Fruit fly (Drosophila melanogaster) whole organism, embryonic: Measurements from ENCODE around the gene VhaM9.7-c.

Experiments
- Atf6 ChIP-seq: fragments of 200-800 bp; sonication (Bioruptor generic); IDR thresholded peaks from 2 replicates; pipeline ENCODE4 v1.3.6; 2022; ENCODE audit warnings: missing biosample characterization, missing genetic modification characterization
- Bteb2 ChIP-seq: fragments of 200-800 bp; sonication (Bioruptor generic); optimal IDR thresholded peaks from 2 replicates; lab custom pipeline; 2016; ENCODE audit warnings: missing biosample characterization, missing genetic modification characterization
- CG12104 ChIP-seq: fragments of 200-800 bp; sonication (Bioruptor generic); optimal IDR thresholded peaks from 3 replicates; lab custom pipeline; 2016; ENCODE audit warnings: missing biosample characterization, missing genetic modification characterization
- CG12744 ChIP-seq: fragments of 200-800 bp; sonication (Bioruptor generic); optimal IDR thresholded peaks from 2 replicates; lab custom pipeline; 2016; ENCODE audit warnings: missing biosample characterization, missing genetic modification characterization
- CG12769 ChIP-seq: fragments of 200-800 bp; sonication (Bioruptor generic); optimal IDR thresholded peaks from 2 replicates; lab custom pipeline; 2019; ENCODE audit warnings: missing biosample characterization, mild to moderate bottlenecking, missing genetic modification characterization, moderate library complexity
- CG14441 ChIP-seq: fragments of 200-800 bp; sonication (Bioruptor generic); IDR thresholded peaks from 2 replicates; pipeline ENCODE4 v1.3.6; 2022; ENCODE audit warnings: missing biosample characterization, missing genetic modification characterization
- CG14710 ChIP-seq: fragments of 200-800 bp; sonication (Bioruptor generic); optimal IDR thresholded peaks from 3 replicates; lab custom pipeline; 2019; ENCODE audit warnings: missing biosample characterization, mild to moderate bottlenecking, missing genetic modification characterization, moderate library complexity
- CG1647 ChIP-seq: fragments of 200-800 bp; sonication (Bioruptor generic); optimal IDR thresholded peaks from 3 replicates; lab custom pipeline; 2016; ENCODE audit warnings: missing biosample characterization, missing genetic modification characterization
- CG17359 ChIP-seq: fragments of 200-800 bp; sonication (Bioruptor generic); optimal IDR thresholded peaks from 3 replicates; lab custom pipeline; 2018; ENCODE audit warnings: missing biosample characterization, mild to moderate bottlenecking, missing genetic modification characterization, moderate library complexity
- CG18599 ChIP-seq: fragments of 200-800 bp; sonication (Bioruptor generic); optimal IDR thresholded peaks from 3 replicates; lab custom pipeline; 2017; ENCODE audit warnings: missing biosample characterization, missing genetic modification characterization, mild to moderate bottlenecking, moderate library complexity, missing genetic modification reagents
- CG18619 ChIP-seq: fragments of 200-800 bp; sonication (Bioruptor generic); optimal IDR thresholded peaks from 3 replicates; lab custom pipeline; 2017; ENCODE audit warnings: missing biosample characterization, mild to moderate bottlenecking, missing genetic modification characterization
- CG2199 ChIP-seq: fragments of 200-800 bp; sonication (Bioruptor generic); IDR thresholded peaks from 3 replicates; pipeline ENCODE4 v1.3.6; 2022; ENCODE audit warnings: missing biosample characterization, missing genetic modification characterization
- CG2202 ChIP-seq: fragments of 200-800 bp; sonication (Bioruptor generic); optimal IDR thresholded peaks from 2 replicates; lab custom pipeline; 2018; ENCODE audit warnings: missing biosample characterization, mild to moderate bottlenecking, missing genetic modification characterization
- CG34422 ChIP-seq: fragments of 200-800 bp; sonication (Bioruptor generic); IDR thresholded peaks from 3 replicates; pipeline ENCODE4 v1.3.6; 2022; ENCODE audit warnings: missing biosample characterization, missing genetic modification characterization
- CG3838 ChIP-seq: fragments of 200-800 bp; sonication (Bioruptor generic); optimal IDR thresholded peaks from 3 replicates; lab custom pipeline; 2016; ENCODE audit warnings: missing biosample characterization, missing genetic modification characterization
- CG42726 ChIP-seq: fragments of 200-800 bp; sonication (Bioruptor generic); IDR thresholded peaks from 2 replicates; pipeline ENCODE4 v1.3.6; 2022; ENCODE audit warnings: missing biosample characterization, missing genetic modification characterization; ENCODE audit not compliant: partially characterized antibody
- CG4820 ChIP-seq: fragments of 200-800 bp; sonication (Bioruptor generic); optimal IDR thresholded peaks from 3 replicates; lab custom pipeline; 2016; ENCODE audit warnings: missing biosample characterization, missing genetic modification characterization
- CG6654 ChIP-seq: fragments of 200-800 bp; sonication (Bioruptor generic); optimal IDR thresholded peaks from 2 replicates; lab custom pipeline; 2017; ENCODE audit warnings: missing biosample characterization, mild to moderate bottlenecking, missing genetic modification characterization
- CG8359 ChIP-seq: fragments of 200-800 bp; sonication (Bioruptor generic); optimal IDR thresholded peaks from 2 replicates; lab custom pipeline; 2017; ENCODE audit warnings: missing biosample characterization, mild to moderate bottlenecking, missing genetic modification characterization, borderline replicate concordance
- CG9215 ChIP-seq: fragments of 200-800 bp; sonication (Bioruptor generic); IDR thresholded peaks from 2 replicates; pipeline ENCODE4 v1.3.6; 2022; ENCODE audit warnings: missing biosample characterization, missing genetic modification characterization
- CTCF ChIP-seq: fragments of 200-800 bp; sonication (Bioruptor generic); optimal IDR thresholded peaks from 2 replicates; lab custom pipeline; 2017; ENCODE audit warnings: missing biosample characterization, mild to moderate bottlenecking, missing genetic modification characterization, moderate library complexity
- Camta ChIP-seq: fragments of 200-800 bp; sonication (Bioruptor generic); optimal IDR thresholded peaks from 2 replicates; lab custom pipeline; 2016; ENCODE audit warnings: missing biosample characterization, missing genetic modification characterization
- CrebB ChIP-seq: fragments of 200-800 bp; sonication (Bioruptor generic); optimal IDR thresholded peaks from 3 replicates; lab custom pipeline; 2018; ENCODE audit warnings: missing biosample characterization, mild to moderate bottlenecking, missing genetic modification characterization
- D19A ChIP-seq: fragments of 200-800 bp; optimal IDR thresholded peaks from 3 replicates; lab custom pipeline; 2019; ENCODE audit warnings: missing biosample characterization, mild to moderate bottlenecking, missing genetic modification characterization, moderate library complexity
- H2.0 ChIP-seq: fragments of 200-800 bp; sonication (Bioruptor generic); IDR thresholded peaks from 2 replicates; pipeline ENCODE4 v1.3.6; 2022; ENCODE audit warnings: missing biosample characterization, missing genetic modification characterization
- Hr39 ChIP-seq: fragments of >200 bp; optimal IDR thresholded peaks from 2 replicates; lab custom pipeline; 2017
- Ptx1 ChIP-seq: fragments of 200-800 bp; sonication (Bioruptor generic); IDR thresholded peaks from 2 replicates; pipeline ENCODE4 v1.3.6; 2022; ENCODE audit warnings: missing biosample characterization, missing genetic modification characterization
- Spps ChIP-seq: fragments of 200-800 bp; sonication (Bioruptor generic); optimal IDR thresholded peaks from 2 replicates; lab custom pipeline; 2018; ENCODE audit warnings: missing biosample characterization, mild to moderate bottlenecking, missing genetic modification characterization
- Stat92E ChIP-seq, 3 experiments: fragments of >200 bp in 2 of 3; fragments of 200-800 bp in 1 of 3; sonication (Bioruptor generic) in 1 of 3; optimal IDR thresholded peaks; 2 replicates each; lab custom pipeline; 2017 to 2019; ENCODE audit warnings: missing biosample characterization in 3 of 3, missing genetic modification characterization in 3 of 3, mild to moderate bottlenecking in 1 of 3, moderate library complexity in 1 of 3
- bowl ChIP-seq: fragments of 200-800 bp; sonication (Bioruptor generic); IDR thresholded peaks from 2 replicates; pipeline ENCODE4 v1.3.6; 2022; ENCODE audit warnings: missing biosample characterization, missing genetic modification characterization
- cas ChIP-seq: fragments of 200-800 bp; sonication (Bioruptor generic); IDR thresholded peaks from 2 replicates; pipeline ENCODE4 v1.3.6; 2022; ENCODE audit warnings: missing biosample characterization, missing genetic modification characterization
- chm ChIP-seq: fragments of 200-800 bp; sonication (Bioruptor generic); IDR thresholded peaks from 2 replicates; pipeline ENCODE4 v1.3.6; 2022; ENCODE audit warnings: missing biosample characterization, missing genetic modification characterization
- crp ChIP-seq, 2 experiments: fragments of 200-800 bp; sonication (Bioruptor generic); optimal IDR thresholded peaks; 2 replicates in 1 of 2; 3 replicates in 1 of 2; lab custom pipeline; 2017; ENCODE audit warnings: missing biosample characterization in 2 of 2, missing genetic modification characterization in 2 of 2, mild to moderate bottlenecking in 1 of 2, moderate library complexity in 1 of 2
- cwo ChIP-seq: fragments of 200-800 bp; sonication (Bioruptor generic); optimal IDR thresholded peaks from 3 replicates; lab custom pipeline; 2017; ENCODE audit warnings: missing biosample characterization, missing genetic modification characterization, mild to moderate bottlenecking, moderate library complexity, missing genetic modification reagents
- emc ChIP-seq: fragments of 200-800 bp; sonication (Bioruptor generic); optimal IDR thresholded peaks from 2 replicates; lab custom pipeline; 2016; ENCODE audit warnings: missing biosample characterization, missing genetic modification characterization
- eve ChIP-seq, 2 experiments: fragments of >200 bp; optimal IDR thresholded peaks; 2 replicates each; lab custom pipeline; 2017; ENCODE audit warnings: missing biosample characterization in 2 of 2, missing genetic modification characterization in 2 of 2
- ewg ChIP-seq: fragments of 200-800 bp; sonication (Bioruptor generic); optimal IDR thresholded peaks from 3 replicates; lab custom pipeline; 2017; ENCODE audit warnings: mild to moderate bottlenecking, missing biosample characterization, missing genetic modification reagents, missing genetic modification characterization
- gcm2 ChIP-seq: fragments of 200-800 bp; sonication (Bioruptor generic); optimal IDR thresholded peaks from 2 replicates; lab custom pipeline; 2016; ENCODE audit warnings: missing biosample characterization, missing genetic modification characterization
- gsb-n ChIP-seq: fragments of 200-800 bp; sonication (Bioruptor generic); optimal IDR thresholded peaks from 3 replicates; lab custom pipeline; 2018; ENCODE audit warnings: missing biosample characterization, mild to moderate bottlenecking, missing genetic modification characterization
- nau ChIP-seq: fragments of 200-800 bp; sonication (Bioruptor generic); optimal IDR thresholded peaks from 3 replicates; lab custom pipeline; 2017; ENCODE audit warnings: missing biosample characterization, mild to moderate bottlenecking, missing genetic modification characterization, missing genetic modification reagents
- nerfin-1 ChIP-seq: fragments of 200-800 bp; sonication (Bioruptor generic); optimal IDR thresholded peaks from 3 replicates; lab custom pipeline; 2019; ENCODE audit warnings: missing biosample characterization, mild to moderate bottlenecking, missing genetic modification characterization, moderate library complexity
- pb ChIP-seq: fragments of 200-800 bp; sonication (Bioruptor generic); optimal IDR thresholded peaks from 3 replicates; lab custom pipeline; 2016; ENCODE audit warnings: missing biosample characterization, missing genetic modification characterization
- pzg ChIP-seq: fragments of 200-800 bp; sonication (Bioruptor generic); optimal IDR thresholded peaks from 3 replicates; lab custom pipeline; 2018; ENCODE audit warnings: missing biosample characterization, mild to moderate bottlenecking, missing genetic modification characterization, moderate library complexity
- ranshi ChIP-seq: fragments of 200-800 bp; sonication (Bioruptor generic); IDR thresholded peaks from 2 replicates; pipeline ENCODE4 v1.3.6; 2022; ENCODE audit warnings: missing biosample characterization, missing genetic modification characterization
- repo ChIP-seq: fragments of 200-800 bp; sonication (Bioruptor generic); optimal IDR thresholded peaks from 2 replicates; lab custom pipeline; 2016; ENCODE audit warnings: missing biosample characterization, missing genetic modification characterization
- sens-2 ChIP-seq: fragments of 200-800 bp; sonication (Bioruptor generic); IDR thresholded peaks from 2 replicates; pipeline ENCODE4 v1.3.6; 2022; ENCODE audit warnings: missing biosample characterization, missing genetic modification characterization
- sisA ChIP-seq: fragments of 200-800 bp; sonication (Bioruptor generic); IDR thresholded peaks from 2 replicates; pipeline ENCODE4 v1.3.6; 2022; ENCODE audit warnings: missing biosample characterization, missing genetic modification characterization
- tin ChIP-seq: fragments of 200-800 bp; sonication (Bioruptor generic); optimal IDR thresholded peaks from 3 replicates; lab custom pipeline; 2016; ENCODE audit warnings: missing biosample characterization, missing genetic modification characterization
- trh ChIP-seq: fragments of 200-800 bp; sonication (Bioruptor generic); optimal IDR thresholded peaks from 2 replicates; lab custom pipeline; 2016; ENCODE audit warnings: missing biosample characterization, missing genetic modification characterization
- wek ChIP-seq: fragments of 200-800 bp; sonication (Bioruptor generic); optimal IDR thresholded peaks from 3 replicates; lab custom pipeline; 2018; ENCODE audit warnings: missing biosample characterization, mild to moderate bottlenecking, missing genetic modification characterization, moderate library complexity
- yki ChIP-seq: fragments of >200 bp; optimal IDR thresholded peaks from 3 replicates; lab custom pipeline; 2018
- zen ChIP-seq: fragments of 200-800 bp; sonication (Bioruptor generic); optimal IDR thresholded peaks from 3 replicates; lab custom pipeline; 2018; ENCODE audit warnings: missing biosample characterization, mild to moderate bottlenecking, missing genetic modification characterization, moderate library complexity
- zfh2 ChIP-seq: fragments of 200-800 bp; sonication (Bioruptor generic); optimal IDR thresholded peaks from 2 replicates; lab custom pipeline; 2016; ENCODE audit warnings: missing biosample characterization, missing genetic modification characterization

The VhaM9.7-c gene

dm6 chr3L:4186659-4187058 is at the start of gene VhaM9.7-c (continued):
- no peak for TF ChIP-seq yki
- TF ChIP-seq emc (GFP tag; lab: Kevin White, UChicago), result peak; percentile 51
- no peak for TF ChIP-seq CG14441 (GFP tag; lab: Robert Waterston, UW)
- TF ChIP-seq Camta (GFP tag; lab: Kevin White, UChicago), result peak; percentile 2
- TF ChIP-seq pb (GFP tag; lab: Kevin White, UChicago), result no peak
- peak; percentile 7 for TF ChIP-seq ewg (GFP tag; lab: Kevin White, UChicago)
- TF ChIP-seq CG9215, result no peak
- TF ChIP-seq CG42726 (GFP tag; lab: Robert Waterston, UW), result no peak
- no peak; the same call in 1 of the 2 replicates for TF ChIP-seq sisA
- peak; percentile 46 for TF ChIP-seq CG14710 (tag; lab: Kevin White, UChicago)
- no peak for TF ChIP-seq cwo (GFP tag; lab: Kevin White, UChicago)
- no peak for TF ChIP-seq repo (GFP tag; lab: Kevin White, UChicago)
- TF ChIP-seq pzg (GFP tag; lab: Kevin White, UChicago), result peak; percentile 69
- no peak for TF ChIP-seq CrebB
- no peak for TF ChIP-seq CG3838
- TF ChIP-seq eve (GFP tag; optimal IDR thresholded peaks at IDR 0.05; lab: Kevin White, UChicago), result no peak
- TF ChIP-seq CTCF, result no peak
- TF ChIP-seq CG18619, result no peak
- TF ChIP-seq CG12104 (GFP tag; lab: Kevin White, UChicago), result no peak
- peak; percentile 65 for TF ChIP-seq zfh2 (GFP tag; lab: Kevin White, UChicago)
- no peak for TF ChIP-seq ranshi (GFP tag; lab: Robert Waterston, UW)
- peak in 1 of 3 experiments; percentile 33 for TF ChIP-seq Stat92E (GFP tag; optimal IDR thresholded peaks at IDR 0.05; lab: Kevin White, UChicago)
- no peak for TF ChIP-seq CG17359 (tag; lab: Kevin White, UChicago)
- no peak for TF ChIP-seq CG12769 (tag; lab: Kevin White, UChicago)
- no peak for TF ChIP-seq CG8359 (GFP tag; lab: Kevin White, UChicago)
- TF ChIP-seq CG34422 (GFP tag; lab: Robert Waterston, UW), result peak; percentile 53; the same call in 1 of the 3 replicates
- no peak for TF ChIP-seq Hr39 (lab: Kevin White, UChicago)
- no peak for TF ChIP-seq wek (GFP tag; lab: Kevin White, UChicago)
- no peak for TF ChIP-seq D19A (tag; lab: Kevin White, UChicago)
- no peak for TF ChIP-seq CG6654 (GFP tag; lab: Kevin White, UChicago)
- peak; percentile 37 for TF ChIP-seq nerfin-1
- TF ChIP-seq zen (tag; lab: Kevin White, UChicago), result peak; percentile 37
- TF ChIP-seq Ptx1 (GFP tag; lab: Robert Waterston, UW), result no peak
- no peak for TF ChIP-seq Spps (tag; lab: Kevin White, UChicago)
- TF ChIP-seq tin, result peak; percentile 32
- TF ChIP-seq Bteb2 (GFP tag; lab: Kevin White, UChicago), result peak; percentile 38
- TF ChIP-seq bowl, result no peak
- TF ChIP-seq gsb-n, result peak; percentile 24
- no peak for TF ChIP-seq chm
- TF ChIP-seq trh, result no peak
- no peak for TF ChIP-seq nau (GFP tag; lab: Kevin White, UChicago)
- no peak for TF ChIP-seq sens-2
- peak; percentile 56 to 87 for TF ChIP-seq crp (GFP tag; optimal IDR thresholded peaks at IDR 0.05; lab: Kevin White, UChicago)
- TF ChIP-seq CG12744 (GFP tag; lab: Kevin White, UChicago), result peak; percentile 28
- TF ChIP-seq CG4820 (GFP tag; lab: Kevin White, UChicago), result no peak
- 0 out of 3 replicates have a peak, but pooled peaks have one; percentile 2 for TF ChIP-seq CG2199
- no peak for TF ChIP-seq Atf6 (GFP tag; lab: Robert Waterston, UW)
- no peak for TF ChIP-seq cas
- TF ChIP-seq H2.0 (GFP tag; lab: Robert Waterston, UW), result no peak
- TF ChIP-seq gcm2, result peak; percentile 4
- TF ChIP-seq CG18599 (GFP tag; lab: Kevin White, UChicago), result peak; percentile 28
- peak; percentile 6 for TF ChIP-seq CG1647 (GFP tag; lab: Kevin White, UChicago)
- no peak for TF ChIP-seq CG2202
